Fruit fly (Drosophila melanogaster) whole organism, embryonic: Measurements from ENCODE around the gene Ice2.

Experiments used
- Antp ChIP-seq: fragments of 200-800 bp; sonication (Bioruptor generic); optimal IDR thresholded peaks from 3 replicates; lab custom pipeline; 2016; ENCODE audit warnings: missing biosample characterization, missing genetic modification characterization
- C15 ChIP-seq: fragments of 200-800 bp; sonication (Bioruptor generic); IDR thresholded peaks from 3 replicates; pipeline ENCODE4 v1.3.6; 2022; ENCODE audit warnings: missing biosample characterization, missing genetic modification characterization
- CG11560 ChIP-seq: fragments of 200-800 bp; sonication (Bioruptor generic); IDR thresholded peaks from 3 replicates; pipeline ENCODE4 v1.3.6; 2022; ENCODE audit warnings: missing biosample characterization, missing genetic modification characterization
- CG12236 ChIP-seq: fragments of 200-800 bp; sonication (Bioruptor generic); optimal IDR thresholded peaks from 2 replicates; lab custom pipeline; 2016; ENCODE audit warnings: missing biosample characterization, missing genetic modification characterization
- CG13775 ChIP-seq: fragments of 200-800 bp; sonication (Bioruptor generic); optimal IDR thresholded peaks from 3 replicates; lab custom pipeline; 2017; ENCODE audit warnings: missing biosample characterization, mild to moderate bottlenecking, missing genetic modification characterization
- CG14965 ChIP-seq: fragments of 200-800 bp; sonication (Bioruptor generic); optimal IDR thresholded peaks from 2 replicates; lab custom pipeline; 2016; ENCODE audit warnings: missing biosample characterization, missing genetic modification characterization, borderline replicate concordance
- CG15696 ChIP-seq: fragments of 200-800 bp; sonication (Bioruptor generic); optimal IDR thresholded peaks from 2 replicates; lab custom pipeline; 2019; ENCODE audit warnings: missing biosample characterization, mild to moderate bottlenecking, missing genetic modification characterization, moderate library complexity
- CG16815 ChIP-seq: fragments of 200-800 bp; sonication (Bioruptor generic); optimal IDR thresholded peaks from 3 replicates; lab custom pipeline; 2017; ENCODE audit warnings: missing biosample characterization, mild to moderate bottlenecking, missing genetic modification characterization
- CG2889 ChIP-seq: fragments of 200-800 bp; sonication (Bioruptor generic); IDR thresholded peaks from 3 replicates; pipeline ENCODE4 v1.3.6; 2022; ENCODE audit warnings: missing biosample characterization, missing genetic modification characterization
- CG30020 ChIP-seq: fragments of 200-800 bp; optimal IDR thresholded peaks from 2 replicates; lab custom pipeline; 2019; ENCODE audit warnings: missing biosample characterization, mild to moderate bottlenecking, missing genetic modification characterization, moderate library complexity
- CG3281 ChIP-seq: fragments of 200-800 bp; sonication (Bioruptor generic); optimal IDR thresholded peaks from 3 replicates; lab custom pipeline; 2017; ENCODE audit warnings: missing biosample characterization, mild to moderate bottlenecking, missing genetic modification characterization
- CG4404 ChIP-seq: fragments of 200-800 bp; sonication (Bioruptor generic); IDR thresholded peaks from 2 replicates; pipeline ENCODE4 v1.3.6; 2022; ENCODE audit warnings: missing biosample characterization, missing genetic modification characterization
- CG4424 ChIP-seq: fragments of 200-800 bp; sonication (Bioruptor generic); optimal IDR thresholded peaks from 3 replicates; lab custom pipeline; 2016; ENCODE audit warnings: missing biosample characterization, missing genetic modification characterization
- CG4820 ChIP-seq: fragments of 200-800 bp; sonication (Bioruptor generic); optimal IDR thresholded peaks from 3 replicates; lab custom pipeline; 2016; ENCODE audit warnings: missing biosample characterization, missing genetic modification characterization
- CG6175 ChIP-seq: fragments of 200-800 bp; sonication (Bioruptor generic); IDR thresholded peaks from 3 replicates; pipeline ENCODE4 v1.3.6; 2022; ENCODE audit warnings: missing biosample characterization, missing genetic modification characterization
- CG6272 ChIP-seq: fragments of 200-800 bp; sonication (Bioruptor generic); IDR thresholded peaks from 2 replicates; pipeline ENCODE4 v1.3.6; 2022; ENCODE audit warnings: missing biosample characterization, missing genetic modification characterization
- CG6683 ChIP-seq: fragments of 200-800 bp; sonication (Bioruptor generic); optimal IDR thresholded peaks from 2 replicates; lab custom pipeline; 2017; ENCODE audit warnings: missing biosample characterization, mild to moderate bottlenecking, missing genetic modification characterization, missing genetic modification reagents
- CG6813 ChIP-seq: fragments of 200-800 bp; sonication (Bioruptor generic); optimal IDR thresholded peaks from 2 replicates; lab custom pipeline; 2017; ENCODE audit warnings: missing biosample characterization, missing genetic modification characterization, mild to moderate bottlenecking, moderate library complexity, missing genetic modification reagents
- CG8478 ChIP-seq: fragments of >200 bp; optimal IDR thresholded peaks from 2 replicates; lab custom pipeline; 2018
- HLH3B ChIP-seq: fragments of 200-800 bp; sonication (Bioruptor generic); IDR thresholded peaks from 2 replicates; pipeline ENCODE4 v1.3.6; 2022; ENCODE audit warnings: missing biosample characterization, missing genetic modification characterization
- HLH4C ChIP-seq: fragments of 200-800 bp; sonication (Bioruptor generic); IDR thresholded peaks from 3 replicates; pipeline ENCODE4 v1.3.6; 2022; ENCODE audit warnings: missing biosample characterization, missing genetic modification characterization; ENCODE audit not compliant: partially characterized antibody
- Hand ChIP-seq: fragments of 200-800 bp; sonication (Bioruptor generic); optimal IDR thresholded peaks from 2 replicates; lab custom pipeline; 2017; ENCODE audit warnings: mild to moderate bottlenecking, missing biosample characterization, missing genetic modification reagents, missing genetic modification characterization
- HmgD ChIP-seq: fragments of 200-800 bp; sonication (Bioruptor generic); optimal IDR thresholded peaks from 3 replicates; lab custom pipeline; 2016; ENCODE audit warnings: missing biosample characterization, missing genetic modification characterization
- Lhr ChIP-seq: fragments of 200-800 bp; sonication (Bioruptor generic); optimal IDR thresholded peaks from 3 replicates; lab custom pipeline; 2017; ENCODE audit warnings: mild to moderate bottlenecking, missing biosample characterization, missing genetic modification reagents, missing genetic modification characterization
- Mrtf ChIP-seq: fragments of 200-800 bp; sonication (Bioruptor generic); IDR thresholded peaks from 3 replicates; pipeline ENCODE4 v1.3.6; 2022; ENCODE audit warnings: missing biosample characterization, missing genetic modification characterization
- Myb ChIP-seq: fragments of 200-800 bp; sonication (Bioruptor generic); optimal IDR thresholded peaks from 2 replicates; lab custom pipeline; 2016; ENCODE audit warnings: missing biosample characterization, missing genetic modification characterization
- Opbp ChIP-seq: fragments of 200-800 bp; sonication (Bioruptor generic); IDR thresholded peaks from 3 replicates; pipeline ENCODE4 v1.3.6; 2022; ENCODE audit warnings: missing biosample characterization, missing genetic modification characterization; ENCODE audit not compliant: partially characterized antibody
- abd-A ChIP-seq: fragments of 200-800 bp; sonication (Bioruptor generic); optimal IDR thresholded peaks from 3 replicates; lab custom pipeline; 2019; ENCODE audit warnings: missing biosample characterization, mild to moderate bottlenecking, missing genetic modification characterization, moderate library complexity
- ap ChIP-seq: fragments of 200-800 bp; sonication (Bioruptor generic); IDR thresholded peaks from 2 replicates; pipeline ENCODE4 v1.3.6; 2022; ENCODE audit warnings: missing biosample characterization, missing genetic modification characterization
- ara ChIP-seq: fragments of 200-800 bp; sonication (Bioruptor generic); IDR thresholded peaks from 2 replicates; pipeline ENCODE4 v1.3.6; 2022; ENCODE audit warnings: missing biosample characterization, missing genetic modification characterization
- bcd ChIP-seq: fragments of 200-800 bp; sonication (Bioruptor generic); optimal IDR thresholded peaks from 2 replicates; lab custom pipeline; 2017; ENCODE audit warnings: missing biosample characterization, mild to moderate bottlenecking, missing genetic modification characterization
- cas ChIP-seq: fragments of 200-800 bp; sonication (Bioruptor generic); IDR thresholded peaks from 2 replicates; pipeline ENCODE4 v1.3.6; 2022; ENCODE audit warnings: missing biosample characterization, missing genetic modification characterization
- cato ChIP-seq: fragments of 200-800 bp; sonication (Bioruptor generic); optimal IDR thresholded peaks from 2 replicates; lab custom pipeline; 2016; ENCODE audit warnings: missing biosample characterization, missing genetic modification characterization, borderline replicate concordance
- esg ChIP-seq: fragments of 200-800 bp; sonication (Bioruptor generic); conservative IDR thresholded peaks from 2 replicates; pipeline ENCODE4 v1.3.6; 2022; ENCODE audit warnings: missing biosample characterization, missing genetic modification characterization
- eve ChIP-seq, 2 experiments: fragments of >200 bp; optimal IDR thresholded peaks; 2 replicates each; lab custom pipeline; 2017; ENCODE audit warnings: missing biosample characterization in 2 of 2, missing genetic modification characterization in 2 of 2
- ewg ChIP-seq: fragments of 200-800 bp; sonication (Bioruptor generic); optimal IDR thresholded peaks from 3 replicates; lab custom pipeline; 2017; ENCODE audit warnings: mild to moderate bottlenecking, missing biosample characterization, missing genetic modification reagents, missing genetic modification characterization
- gcm2 ChIP-seq: fragments of 200-800 bp; sonication (Bioruptor generic); optimal IDR thresholded peaks from 2 replicates; lab custom pipeline; 2016; ENCODE audit warnings: missing biosample characterization, missing genetic modification characterization
- inv ChIP-seq: fragments of 200-800 bp; sonication (Bioruptor generic); IDR thresholded peaks from 2 replicates; pipeline ENCODE4 v1.3.6; 2022; ENCODE audit warnings: missing biosample characterization, missing genetic modification characterization; ENCODE audit not compliant: partially characterized antibody
- kni ChIP-seq: fragments of 200-800 bp; sonication (Bioruptor generic); optimal IDR thresholded peaks from 3 replicates; lab custom pipeline; 2017; ENCODE audit warnings: mild to moderate bottlenecking, missing biosample characterization, missing genetic modification reagents, missing genetic modification characterization
- lilli ChIP-seq: fragments of 200-800 bp; sonication (Bioruptor generic); optimal IDR thresholded peaks from 3 replicates; lab custom pipeline; 2016; ENCODE audit warnings: missing biosample characterization, missing genetic modification characterization
- lola ChIP-seq, 3 experiments: fragments of >200 bp in 2 of 3; fragments of 200-800 bp in 1 of 3; sonication (Bioruptor generic) in 1 of 3; optimal IDR thresholded peaks; 2 replicates each; lab custom pipeline; 2017 to 2019; ENCODE audit warnings: missing biosample characterization in 3 of 3, missing genetic modification characterization in 3 of 3, mild to moderate bottlenecking in 1 of 3, moderate library complexity in 1 of 3
- nmo ChIP-seq: fragments of 200-800 bp; sonication (Bioruptor generic); optimal IDR thresholded peaks from 2 replicates; lab custom pipeline; 2018; ENCODE audit warnings: missing biosample characterization, mild to moderate bottlenecking, missing genetic modification characterization, moderate library complexity
- onecut ChIP-seq: fragments of 200-800 bp; sonication (Bioruptor generic); IDR thresholded peaks from 2 replicates; pipeline ENCODE4 v1.3.6; 2022; ENCODE audit warnings: missing biosample characterization, missing genetic modification characterization
- peb ChIP-seq: fragments of 200-800 bp; sonication (Bioruptor generic); IDR thresholded peaks from 2 replicates; pipeline ENCODE4 v1.3.6; 2022; ENCODE audit warnings: missing biosample characterization, missing genetic modification characterization
- pros ChIP-seq: fragments of 200-800 bp; sonication (Bioruptor generic); optimal IDR thresholded peaks from 3 replicates; lab custom pipeline; 2019; ENCODE audit warnings: missing biosample characterization, mild to moderate bottlenecking, missing genetic modification characterization, moderate library complexity
- row ChIP-seq: fragments of 200-800 bp; sonication (Bioruptor generic); IDR thresholded peaks from 3 replicates; pipeline ENCODE4 v1.3.6; 2022; ENCODE audit warnings: missing biosample characterization, missing genetic modification characterization
- so ChIP-seq: fragments of 200-800 bp; sonication (Bioruptor generic); IDR thresholded peaks from 3 replicates; pipeline ENCODE4 v1.3.6; 2022; ENCODE audit warnings: missing biosample characterization, missing genetic modification characterization
- tgo ChIP-seq: fragments of 200-800 bp; sonication (Bioruptor generic); IDR thresholded peaks from 3 replicates; pipeline ENCODE4 v1.3.6; 2022; ENCODE audit warnings: missing biosample characterization, missing genetic modification characterization
- tll ChIP-seq, 2 experiments: fragments of 200-800 bp in 1 of 2; fragments of >200 bp in 1 of 2; sonication (Bioruptor generic) in 1 of 2; optimal IDR thresholded peaks; 2 replicates each; lab custom pipeline; 2017 to 2019; ENCODE audit warnings: missing biosample characterization in 2 of 2, missing genetic modification characterization in 2 of 2, mild to moderate bottlenecking in 1 of 2, moderate library complexity in 1 of 2
- toy ChIP-seq: fragments of 200-800 bp; sonication (Bioruptor generic); IDR thresholded peaks from 2 replicates; pipeline ENCODE4 v1.3.6; 2022; ENCODE audit warnings: missing biosample characterization, missing genetic modification characterization

The Ice2 gene

dm6 chr3R:21138220-21138754 lies 8.3 kb downstream of the Ice2 start, which contains the start of gene meigo (continued):
- peak in 1 of 3 experiments; percentile 61 for TF ChIP-seq lola (GFP tag; optimal IDR thresholded peaks at IDR 0.05; lab: Kevin White, UChicago)
- TF ChIP-seq CG4820, result peak; percentile 42
- TF ChIP-seq Antp, result peak; percentile 17
- no peak for TF ChIP-seq Opbp (GFP tag; lab: Robert Waterston, UW)
- TF ChIP-seq CG6813, result no peak
- TF ChIP-seq HLH3B (GFP tag; lab: Robert Waterston, UW), result peak; percentile 47; the same call in 1 of the 2 replicates
- peak; percentile 95 for TF ChIP-seq row (GFP tag; lab: Robert Waterston, UW)
- peak; percentile 46 for TF ChIP-seq Lhr (GFP tag; lab: Kevin White, UChicago)
- TF ChIP-seq CG2889, result no peak
- peak; percentile 84 for TF ChIP-seq CG3281 (GFP tag; lab: Kevin White, UChicago)
- peak; percentile 70 for TF ChIP-seq bcd (GFP tag; lab: Kevin White, UChicago)
- peak; percentile 62 for TF ChIP-seq esg (GFP tag; lab: Robert Waterston, UW)
- 0 out of 2 replicates have a peak, but pooled peaks have one; percentile 44 for TF ChIP-seq cas (GFP tag; lab: Robert Waterston, UW)
- peak; percentile 57 for TF ChIP-seq CG4424
- no peak for TF ChIP-seq toy (GFP tag; lab: Robert Waterston, UW)
- TF ChIP-seq C15 (GFP tag; lab: Robert Waterston, UW), result 0 out of 3 replicates have a peak, but pooled peaks have one; percentile 13
- TF ChIP-seq CG6272 (GFP tag; lab: Robert Waterston, UW), result peak; percentile 65
- TF ChIP-seq CG6175, result no peak
- TF ChIP-seq tll (GFP tag; optimal IDR thresholded peaks at IDR 0.05; lab: Kevin White, UChicago), result peak; percentile 31 to 56
- TF ChIP-seq ewg, result no peak
- peak; percentile 55 for TF ChIP-seq CG13775 (GFP tag; lab: Kevin White, UChicago)
- no peak for TF ChIP-seq gcm2 (GFP tag; lab: Kevin White, UChicago)
- no peak for TF ChIP-seq eve (GFP tag; optimal IDR thresholded peaks at IDR 0.05; lab: Kevin White, UChicago)
- TF ChIP-seq tgo, result peak; percentile 66
- peak; percentile 41 for TF ChIP-seq CG16815 (GFP tag; lab: Kevin White, UChicago)
- TF ChIP-seq Hand (GFP tag; lab: Kevin White, UChicago), result peak; percentile 20
- TF ChIP-seq abd-A (tag; lab: Kevin White, UChicago), result no peak
- TF ChIP-seq inv (GFP tag; lab: Robert Waterston, UW), result no peak
- TF ChIP-seq pros (GFP tag; lab: Kevin White, UChicago), result no peak
- TF ChIP-seq CG14965 (GFP tag; lab: Kevin White, UChicago), result no peak
- peak; percentile 20 for TF ChIP-seq Myb (GFP tag; lab: Kevin White, UChicago)
- TF ChIP-seq CG6683 (GFP tag; lab: Kevin White, UChicago), result peak; percentile 9
- peak; percentile 51 for TF ChIP-seq cato
- peak; percentile 69 for TF ChIP-seq CG15696 (tag; lab: Kevin White, UChicago)
- TF ChIP-seq peb (GFP tag; lab: Robert Waterston, UW), result peak; percentile 43; the same call in 1 of the 2 replicates
- peak; percentile 84 for TF ChIP-seq lilli (GFP tag; lab: Kevin White, UChicago)
- no peak for TF ChIP-seq HLH4C (GFP tag; lab: Robert Waterston, UW)
- peak; percentile 41; the same call in 1 of the 2 replicates for TF ChIP-seq CG4404 (GFP tag; lab: Robert Waterston, UW)
- TF ChIP-seq onecut (GFP tag; lab: Robert Waterston, UW), result peak; percentile 9; the same call in 1 of the 2 replicates
- TF ChIP-seq ara (GFP tag; lab: Robert Waterston, UW), result no peak
- TF ChIP-seq ap, result no peak
- no peak for TF ChIP-seq CG12236
- TF ChIP-seq CG11560 (tag; lab: Robert Waterston, UW), result peak; percentile 83; the same call in 2 of the 3 replicates
- TF ChIP-seq nmo (GFP tag; lab: Kevin White, UChicago), result peak; percentile 86
- TF ChIP-seq so (GFP tag; lab: Robert Waterston, UW), result 0 out of 3 replicates have a peak, but pooled peaks have one; percentile 51
- peak; percentile 43 for TF ChIP-seq kni (GFP tag; lab: Kevin White, UChicago)
- TF ChIP-seq CG30020, result peak; percentile 74
- no peak for TF ChIP-seq HmgD (GFP tag; lab: Kevin White, UChicago)
- TF ChIP-seq CG8478 (lab: Kevin White, UChicago), result no peak
- 0 out of 3 replicates have a peak, but pooled peaks have one; percentile 46 for TF ChIP-seq Mrtf
